Fruit fly (Drosophila melanogaster): Measurements from ENCODE around the gene Septin2.

Septin2 gene

dm6 chr3R:20587630-20588479 is at the start of gene Septin2 (continued):
- TF ChIP-seq org-1 (GFP tag; optimal IDR thresholded peaks at IDR 0.05): peak; percentile 82
- TF ChIP-seq Ptx1 (GFP tag; IDR thresholded peaks at IDR 0.05): peak; percentile 66
- TF ChIP-seq Aef1 (GFP tag; IDR thresholded peaks at IDR 0.05): peak; percentile 38; the same call in 1 of the 3 replicates
- TF ChIP-seq ap (GFP tag; IDR thresholded peaks at IDR 0.05): peak; percentile 59
- TF ChIP-seq Med (GFP tag): peak; percentile 86
- peak; percentile 75 for TF ChIP-seq Xrp1 (GFP tag; IDR thresholded peaks at IDR 0.05)
- TF ChIP-seq CG12299 (tag; optimal IDR thresholded peaks at IDR 0.05): peak; percentile 34
- peak; percentile 45 for TF ChIP-seq CG7786 (GFP tag; optimal IDR thresholded peaks at IDR 0.05)
- peak; percentile 89 for TF ChIP-seq CG10979 (tag; optimal IDR thresholded peaks at IDR 0.05)
- TF ChIP-seq tap (tag; optimal IDR thresholded peaks at IDR 0.05): peak; percentile 86
- TF ChIP-seq CG14710 (tag; optimal IDR thresholded peaks at IDR 0.05): peak; percentile 85
- TF ChIP-seq CG10366 (GFP tag; IDR thresholded peaks at IDR 0.05): peak; percentile 49; the same call in 1 of the 2 replicates
- peak; percentile 81 for TF ChIP-seq Fer1 (GFP tag; optimal IDR thresholded peaks at IDR 0.05)
- TF ChIP-seq corto (GFP tag; optimal IDR thresholded peaks at IDR 0.05): peak; percentile 67
- TF ChIP-seq CG8290 (GFP tag; optimal IDR thresholded peaks at IDR 0.05): peak; percentile 37
- TF ChIP-seq CG8290 (tag; optimal IDR thresholded peaks at IDR 0.05): peak in 1 of 2 experiments; percentile 61
- no peak for TF ChIP-seq gsb (GFP tag; IDR thresholded peaks at IDR 0.05)
- TF ChIP-seq Mad (GFP tag; optimal IDR thresholded peaks at IDR 0.05): peak; percentile 38
- TF ChIP-seq CG9797 (GFP tag; optimal IDR thresholded peaks at IDR 0.05): peak; percentile 68
- no peak for TF ChIP-seq CG12769 (tag; optimal IDR thresholded peaks at IDR 0.05)
- TF ChIP-seq Sox100B (GFP tag; optimal IDR thresholded peaks at IDR 0.05): peak; percentile 95
- no peak for TF ChIP-seq CG6791 (GFP tag; IDR thresholded peaks at IDR 0.05; ENCODE audit: partially characterized antibody)
- peak; percentile 67; the same call in 1 of the 2 replicates for TF ChIP-seq ttk (GFP tag; IDR thresholded peaks at IDR 0.05)
- TF ChIP-seq al (GFP tag; IDR thresholded peaks at IDR 0.05): no peak
- no peak for TF ChIP-seq CG4282 (GFP tag; optimal IDR thresholded peaks at IDR 0.05)
- peak; percentile 55 for TF ChIP-seq CG13624 (GFP tag; optimal IDR thresholded peaks at IDR 0.05)
- no peak; the same call in 2 of the 3 replicates for TF ChIP-seq otp (GFP tag; IDR thresholded peaks at IDR 0.05)
- TF ChIP-seq sim (GFP tag; IDR thresholded peaks at IDR 0.05): peak; percentile 44; the same call in 1 of the 2 replicates
- no peak for TF ChIP-seq Lim3 (GFP tag; IDR thresholded peaks at IDR 0.05)
- peak; percentile 75 for TF ChIP-seq CG12942 (GFP tag; optimal IDR thresholded peaks at IDR 0.05)
- no peak; the same call in 1 of the 3 replicates for TF ChIP-seq Optix (GFP tag; IDR thresholded peaks at IDR 0.05)
- no peak for TF ChIP-seq CG7271 (tag; optimal IDR thresholded peaks at IDR 0.05)
- 0 out of 2 replicates have a peak, but pooled peaks have one; percentile 47 for TF ChIP-seq CG16779 (GFP tag; IDR thresholded peaks at IDR 0.05)
- TF ChIP-seq Fer2 (tag; optimal IDR thresholded peaks at IDR 0.05): no peak
- 0 out of 2 replicates have a peak, but pooled peaks have one; percentile 2 for TF ChIP-seq CG1024 (GFP tag; IDR thresholded peaks at IDR 0.05)
- no peak for TF ChIP-seq br (optimal IDR thresholded peaks at IDR 0.05)
- TF ChIP-seq grn (GFP tag; optimal IDR thresholded peaks at IDR 0.05): no peak
- no peak for TF ChIP-seq Opbp (GFP tag; IDR thresholded peaks at IDR 0.05; ENCODE audit: partially characterized antibody)
- TF ChIP-seq NC2β (GFP tag; optimal IDR thresholded peaks at IDR 0.05): peak; percentile 64
- no peak for TF ChIP-seq CG7987 (GFP tag; optimal IDR thresholded peaks at IDR 0.05)
- peak; percentile 81 for TF ChIP-seq CG30403 (GFP tag; optimal IDR thresholded peaks at IDR 0.05)
- peak; percentile 52; the same call in 1 of the 2 replicates for TF ChIP-seq vvl (GFP tag; IDR thresholded peaks at IDR 0.05)
- TF ChIP-seq bowl (GFP tag; IDR thresholded peaks at IDR 0.05): no peak
- TF ChIP-seq CG12219 (GFP tag; optimal IDR thresholded peaks at IDR 0.05): peak; percentile 73
- TF ChIP-seq CG17385 (GFP tag; optimal IDR thresholded peaks at IDR 0.05): peak; percentile 77
- TF ChIP-seq CG11560 (tag; IDR thresholded peaks at IDR 0.05): 0 out of 3 replicates have a peak, but pooled peaks have one; percentile 14
- no peak for TF ChIP-seq CG17612 (GFP tag; IDR thresholded peaks at IDR 0.05)
- peak; percentile 77 for TF ChIP-seq BtbVII (GFP tag; optimal IDR thresholded peaks at IDR 0.05)
- TF ChIP-seq bab2 (GFP tag; optimal IDR thresholded peaks at IDR 0.05): peak; percentile 76
- TF ChIP-seq exex (tag; optimal IDR thresholded peaks at IDR 0.05): no peak
